Fruit fly (Drosophila melanogaster): Measurements from ENCODE around the gene raskol.

dm6 chrX:17764897-17765296 is 55.0 kb downstream of the raskol start:
- no peak for TF ChIP-seq zen (tag; optimal IDR thresholded peaks at IDR 0.05)
- TF ChIP-seq CG17328 (GFP tag; IDR thresholded peaks at IDR 0.05) = no peak
- TF ChIP-seq CG17829 (tag; optimal IDR thresholded peaks at IDR 0.05) = no peak
- no peak for TF ChIP-seq NK7.1 (GFP tag; optimal IDR thresholded peaks at IDR 0.05)
- no peak for TF ChIP-seq p53 (GFP tag; optimal IDR thresholded peaks at IDR 0.05)
- TF ChIP-seq CG2712 (tag; optimal IDR thresholded peaks at IDR 0.05) = no peak
- TF ChIP-seq CG31224 (GFP tag; IDR thresholded peaks at IDR 0.05) = no peak
- TF ChIP-seq psq (GFP tag; optimal IDR thresholded peaks at IDR 0.05) = no peak
- no peak for TF ChIP-seq CG9932 (GFP tag; IDR thresholded peaks at IDR 0.05)
